Fruit fly (Drosophila melanogaster) whole organism, embryonic: ENCODE data around the gene isoQC.

Source experiments
- Aef1 ChIP-seq: fragments of 200-800 bp; sonication (Bioruptor generic); IDR thresholded peaks from 3 replicates; pipeline ENCODE4 v1.3.6; 2022; ENCODE audit warnings: missing biosample characterization, missing genetic modification characterization
- Blimp-1 ChIP-seq: fragments of 200-800 bp; sonication (Bioruptor generic); optimal IDR thresholded peaks from 3 replicates; lab custom pipeline; 2018; ENCODE audit warnings: missing biosample characterization, missing genetic modification characterization, mild to moderate bottlenecking, moderate library complexity, missing genetic modification reagents
- CG10959 ChIP-seq: fragments of 200-800 bp; sonication (Bioruptor generic); IDR thresholded peaks from 2 replicates; pipeline ENCODE4 v1.3.6; 2022; ENCODE audit warnings: missing biosample characterization, missing genetic modification characterization
- CG11247 ChIP-seq: fragments of 200-800 bp; sonication (Bioruptor generic); IDR thresholded peaks from 2 replicates; pipeline ENCODE4 v1.3.6; 2022; ENCODE audit warnings: missing biosample characterization, missing genetic modification characterization
- CG12104 ChIP-seq: fragments of 200-800 bp; sonication (Bioruptor generic); optimal IDR thresholded peaks from 3 replicates; lab custom pipeline; 2016; ENCODE audit warnings: missing biosample characterization, missing genetic modification characterization
- CG12155 ChIP-seq: fragments of 200-800 bp; sonication (Bioruptor generic); optimal IDR thresholded peaks from 3 replicates; lab custom pipeline; 2016; ENCODE audit warnings: missing biosample characterization, missing genetic modification characterization
- CG13624 ChIP-seq: fragments of 200-800 bp; sonication (Bioruptor generic); optimal IDR thresholded peaks from 2 replicates; lab custom pipeline; 2016; ENCODE audit warnings: missing biosample characterization, missing genetic modification characterization
- CG14965 ChIP-seq: fragments of 200-800 bp; sonication (Bioruptor generic); optimal IDR thresholded peaks from 2 replicates; lab custom pipeline; 2016; ENCODE audit warnings: missing biosample characterization, missing genetic modification characterization, borderline replicate concordance
- CG1529 ChIP-seq: fragments of 200-800 bp; sonication (Bioruptor generic); optimal IDR thresholded peaks from 3 replicates; lab custom pipeline; 2018; ENCODE audit warnings: missing biosample characterization, missing genetic modification characterization
- CG15601 ChIP-seq: fragments of 200-800 bp; sonication (Bioruptor generic); optimal IDR thresholded peaks from 3 replicates; lab custom pipeline; 2019; ENCODE audit warnings: missing biosample characterization, mild to moderate bottlenecking, missing genetic modification characterization, moderate library complexity
- CG15696 ChIP-seq: fragments of 200-800 bp; sonication (Bioruptor generic); optimal IDR thresholded peaks from 2 replicates; lab custom pipeline; 2019; ENCODE audit warnings: missing biosample characterization, mild to moderate bottlenecking, missing genetic modification characterization, moderate library complexity
- CG17802 ChIP-seq: fragments of 200-800 bp; sonication (Bioruptor generic); optimal IDR thresholded peaks from 2 replicates; lab custom pipeline; 2018; ENCODE audit warnings: missing biosample characterization, mild to moderate bottlenecking, missing genetic modification characterization, moderate library complexity
- CG17829 ChIP-seq: fragments of 200-800 bp; optimal IDR thresholded peaks from 2 replicates; lab custom pipeline; 2019; ENCODE audit warnings: missing biosample characterization, mild to moderate bottlenecking, missing genetic modification characterization, moderate library complexity
- CG1792 ChIP-seq: fragments of 200-800 bp; sonication (Bioruptor generic); optimal IDR thresholded peaks from 2 replicates; lab custom pipeline; 2016; ENCODE audit warnings: missing biosample characterization, missing genetic modification characterization
- CG4282 ChIP-seq: fragments of 200-800 bp; sonication (Bioruptor generic); optimal IDR thresholded peaks from 2 replicates; lab custom pipeline; 2016; ENCODE audit warnings: missing biosample characterization, missing genetic modification characterization
- CG4404 ChIP-seq: fragments of 200-800 bp; sonication (Bioruptor generic); IDR thresholded peaks from 2 replicates; pipeline ENCODE4 v1.3.6; 2022; ENCODE audit warnings: missing biosample characterization, missing genetic modification characterization
- CG6654 ChIP-seq: fragments of 200-800 bp; sonication (Bioruptor generic); optimal IDR thresholded peaks from 2 replicates; lab custom pipeline; 2017; ENCODE audit warnings: missing biosample characterization, mild to moderate bottlenecking, missing genetic modification characterization
- CG6854 ChIP-seq: fragments of 200-800 bp; sonication (Bioruptor generic); optimal IDR thresholded peaks from 3 replicates; lab custom pipeline; 2017; ENCODE audit warnings: missing biosample characterization, mild to moderate bottlenecking, missing genetic modification characterization
- CG7372 ChIP-seq: fragments of 200-800 bp; sonication (Bioruptor generic); IDR thresholded peaks from 2 replicates; pipeline ENCODE4 v1.3.6; 2022; ENCODE audit warnings: missing biosample characterization, missing genetic modification characterization
- CG8281 ChIP-seq: fragments of 200-800 bp; sonication (Bioruptor generic); optimal IDR thresholded peaks from 2 replicates; lab custom pipeline; 2018; ENCODE audit warnings: missing biosample characterization, mild to moderate bottlenecking, missing genetic modification characterization, moderate library complexity
- CG8388 ChIP-seq: fragments of 200-800 bp; sonication (Bioruptor generic); optimal IDR thresholded peaks from 2 replicates; lab custom pipeline; 2019; ENCODE audit warnings: missing biosample characterization, mild to moderate bottlenecking, missing genetic modification characterization, moderate library complexity
- CG9932 ChIP-seq: fragments of 200-800 bp; sonication (Bioruptor generic); IDR thresholded peaks from 2 replicates; pipeline ENCODE4 v1.3.6; 2022; ENCODE audit warnings: missing biosample characterization, missing genetic modification characterization
- CHES-1-like ChIP-seq: fragments of 200-800 bp; sonication (Bioruptor generic); optimal IDR thresholded peaks from 2 replicates; lab custom pipeline; 2016; ENCODE audit warnings: missing biosample characterization, missing genetic modification characterization
- D19A ChIP-seq: fragments of 200-800 bp; optimal IDR thresholded peaks from 3 replicates; lab custom pipeline; 2019; ENCODE audit warnings: missing biosample characterization, mild to moderate bottlenecking, missing genetic modification characterization, moderate library complexity
- Dbx ChIP-seq: fragments of 200-800 bp; sonication (Bioruptor generic); IDR thresholded peaks from 3 replicates; pipeline ENCODE4 v1.3.6; 2022; ENCODE audit warnings: missing biosample characterization, missing genetic modification characterization
- Doc3 ChIP-seq: fragments of 200-800 bp; sonication (Bioruptor generic); IDR thresholded peaks from 3 replicates; pipeline ENCODE4 v1.3.6; 2022; ENCODE audit warnings: missing biosample characterization, missing genetic modification characterization; ENCODE audit not compliant: partially characterized antibody
- Dp ChIP-seq: fragments of 200-800 bp; sonication (Bioruptor generic); optimal IDR thresholded peaks from 2 replicates; lab custom pipeline; 2018; ENCODE audit warnings: missing biosample characterization, mild to moderate bottlenecking, missing genetic modification characterization, moderate library complexity
- E2f2 ChIP-seq: fragments of 200-800 bp; sonication (Bioruptor generic); IDR thresholded peaks from 2 replicates; pipeline ENCODE4 v1.3.6; 2022; ENCODE audit warnings: missing biosample characterization, missing genetic modification characterization
- Fer1 ChIP-seq: fragments of 200-800 bp; sonication (Bioruptor generic); optimal IDR thresholded peaks from 2 replicates; lab custom pipeline; 2017; ENCODE audit warnings: missing biosample characterization, mild to moderate bottlenecking, missing genetic modification characterization
- Fer3 ChIP-seq: fragments of 200-800 bp; sonication (Bioruptor generic); optimal IDR thresholded peaks from 2 replicates; lab custom pipeline; 2018; ENCODE audit warnings: missing biosample characterization, mild to moderate bottlenecking, missing genetic modification characterization, moderate library complexity
- HLH4C ChIP-seq: fragments of 200-800 bp; sonication (Bioruptor generic); IDR thresholded peaks from 3 replicates; pipeline ENCODE4 v1.3.6; 2022; ENCODE audit warnings: missing biosample characterization, missing genetic modification characterization; ENCODE audit not compliant: partially characterized antibody
- HmgD ChIP-seq: fragments of 200-800 bp; sonication (Bioruptor generic); optimal IDR thresholded peaks from 3 replicates; lab custom pipeline; 2016; ENCODE audit warnings: missing biosample characterization, missing genetic modification characterization
- Kr ChIP-seq: fragments of 200-800 bp; sonication (Bioruptor generic); optimal IDR thresholded peaks from 2 replicates; lab custom pipeline; 2017; ENCODE audit warnings: missing biosample characterization, mild to moderate bottlenecking, missing genetic modification characterization
- Lim3 ChIP-seq: fragments of 200-800 bp; sonication (Bioruptor generic); IDR thresholded peaks from 2 replicates; pipeline ENCODE4 v1.3.6; 2022; ENCODE audit warnings: missing biosample characterization, missing genetic modification characterization
- NFAT ChIP-seq: fragments of 200-800 bp; sonication (Bioruptor generic); IDR thresholded peaks from 2 replicates; pipeline ENCODE4 v1.3.6; 2022; ENCODE audit warnings: missing biosample characterization, missing genetic modification characterization
- Poxn ChIP-seq: fragments of 200-800 bp; sonication (Bioruptor generic); IDR thresholded peaks from 2 replicates; pipeline ENCODE4 v1.3.6; 2022; ENCODE audit warnings: missing biosample characterization, missing genetic modification characterization
- ase ChIP-seq: fragments of 200-800 bp; sonication (Bioruptor generic); IDR thresholded peaks from 3 replicates; pipeline ENCODE4 v1.3.6; 2022; ENCODE audit warnings: missing biosample characterization, missing genetic modification characterization
- ato ChIP-seq: fragments of 200-800 bp; sonication (Bioruptor generic); IDR thresholded peaks from 2 replicates; pipeline ENCODE4 v1.3.6; 2022; ENCODE audit warnings: missing biosample characterization, missing genetic modification characterization; ENCODE audit not compliant: partially characterized antibody
- az2 ChIP-seq: fragments of 200-800 bp; sonication (Bioruptor generic); optimal IDR thresholded peaks from 3 replicates; lab custom pipeline; 2016; ENCODE audit warnings: missing biosample characterization, missing genetic modification characterization
- br ChIP-seq: fragments of >200 bp; optimal IDR thresholded peaks from 2 replicates; lab custom pipeline; 2017
- chn ChIP-seq: fragments of 200-800 bp; sonication (Bioruptor generic); optimal IDR thresholded peaks from 2 replicates; lab custom pipeline; 2016; ENCODE audit warnings: missing biosample characterization, missing genetic modification characterization
- ci ChIP-seq: fragments of 200-800 bp; sonication (Bioruptor generic); IDR thresholded peaks from 3 replicates; pipeline ENCODE4 v1.3.6; 2022; ENCODE audit warnings: missing biosample characterization, missing genetic modification characterization
- danr ChIP-seq: fragments of 200-800 bp; sonication (Bioruptor generic); IDR thresholded peaks from 2 replicates; pipeline ENCODE4 v1.3.6; 2022; ENCODE audit warnings: missing biosample characterization, missing genetic modification characterization
- fd96Cb ChIP-seq: fragments of 200-800 bp; sonication (Bioruptor generic); optimal IDR thresholded peaks from 2 replicates; lab custom pipeline; 2018; ENCODE audit warnings: missing biosample characterization, mild to moderate bottlenecking, missing genetic modification characterization, moderate library complexity
- ftz-f1 ChIP-seq: fragments of 200-800 bp; sonication (Bioruptor generic); optimal IDR thresholded peaks from 2 replicates; lab custom pipeline; 2016; ENCODE audit warnings: missing biosample characterization, missing genetic modification characterization
- onecut ChIP-seq: fragments of 200-800 bp; sonication (Bioruptor generic); IDR thresholded peaks from 2 replicates; pipeline ENCODE4 v1.3.6; 2022; ENCODE audit warnings: missing biosample characterization, missing genetic modification characterization
- phol ChIP-seq: fragments of 200-800 bp; sonication (Bioruptor generic); optimal IDR thresholded peaks from 3 replicates; lab custom pipeline; 2018; ENCODE audit warnings: missing biosample characterization, mild to moderate bottlenecking, missing genetic modification characterization, moderate library complexity
- pita ChIP-seq: fragments of 200-800 bp; sonication (Bioruptor generic); optimal IDR thresholded peaks from 2 replicates; lab custom pipeline; 2017; ENCODE audit warnings: missing biosample characterization, mild to moderate bottlenecking, missing genetic modification characterization
- wek ChIP-seq: fragments of 200-800 bp; sonication (Bioruptor generic); optimal IDR thresholded peaks from 3 replicates; lab custom pipeline; 2018; ENCODE audit warnings: missing biosample characterization, mild to moderate bottlenecking, missing genetic modification characterization, moderate library complexity
- z ChIP-seq: fragments of 200-800 bp; sonication (Bioruptor generic); IDR thresholded peaks from 3 replicates; pipeline ENCODE4 v1.3.6; 2022; ENCODE audit warnings: missing biosample characterization, missing genetic modification characterization

Gene isoQC

DNA sequence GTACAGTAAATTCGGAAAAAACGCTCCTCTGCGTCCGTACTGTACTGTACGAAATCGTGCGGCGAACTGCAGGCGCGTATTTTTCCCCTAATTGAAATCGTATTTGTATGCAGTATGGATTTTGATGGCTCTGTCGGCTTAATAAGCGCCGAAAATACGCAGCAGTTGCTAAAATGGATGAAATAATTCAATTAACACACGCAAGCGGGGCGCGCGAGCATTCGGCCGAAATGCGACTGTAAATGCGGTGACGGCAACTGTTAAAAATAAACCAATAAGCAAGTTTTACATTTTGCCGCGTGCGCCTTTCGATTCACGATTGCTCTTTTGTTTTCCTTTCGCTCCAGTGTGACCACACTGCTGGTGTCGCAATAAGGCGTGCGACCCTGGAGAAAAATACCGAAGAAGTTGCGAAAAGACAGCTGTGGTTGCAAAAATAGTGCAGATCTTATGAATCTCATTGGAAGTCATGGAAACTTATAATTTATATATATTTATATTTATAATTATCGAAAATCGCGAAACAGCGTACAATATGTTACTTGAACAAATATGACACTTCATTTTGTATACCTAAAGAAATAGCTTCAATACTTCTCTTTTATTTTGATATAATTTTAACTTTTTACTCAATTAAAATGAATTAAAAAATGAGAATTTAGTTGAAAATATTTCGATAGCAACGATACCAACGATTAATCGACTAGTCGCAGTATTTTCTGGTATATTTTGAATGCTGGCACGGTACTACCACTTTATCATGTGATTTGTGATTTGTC is 1.1 kb upstream of the isoQC start, which contains the start of the genes CG32428 and CG5969 (continued):
- TF ChIP-seq CG14965 (GFP tag; lab: Kevin White, UChicago) = no peak
- TF ChIP-seq Lim3 (GFP tag; lab: Robert Waterston, UW) = no peak
- peak; percentile 69 for TF ChIP-seq E2f2
- no peak for TF ChIP-seq CG4282 (GFP tag; lab: Kevin White, UChicago)
- peak; percentile 61 for TF ChIP-seq CG11247 (GFP tag; lab: Robert Waterston, UW)
- peak; percentile 4 for TF ChIP-seq CG6654 (GFP tag; lab: Kevin White, UChicago)
- TF ChIP-seq ato (GFP tag; lab: Robert Waterston, UW) = no peak
- TF ChIP-seq CG15696 (tag; lab: Kevin White, UChicago) = no peak
- 0 out of 3 replicates have a peak, but pooled peaks have one; percentile 8 for TF ChIP-seq HLH4C (GFP tag; lab: Robert Waterston, UW)
- peak; percentile 59 for TF ChIP-seq D19A
- peak; percentile 72 for TF ChIP-seq CG17829 (tag; lab: Kevin White, UChicago)
- peak; percentile 51 for TF ChIP-seq wek (GFP tag; lab: Kevin White, UChicago)
- TF ChIP-seq CG10959 (GFP tag; lab: Robert Waterston, UW) = no peak
- TF ChIP-seq HmgD (GFP tag; lab: Kevin White, UChicago) = no peak
- TF ChIP-seq Dbx (GFP tag; lab: Robert Waterston, UW) = peak; percentile 73; the same call in 2 of the 3 replicates
- TF ChIP-seq z (GFP tag; lab: Robert Waterston, UW) = no peak
- TF ChIP-seq CG8388 (GFP tag; lab: Kevin White, UChicago) = peak; percentile 21
- peak; percentile 71 for TF ChIP-seq NFAT
- TF ChIP-seq ci (GFP tag; lab: Robert Waterston, UW) = peak; percentile 36; the same call in 2 of the 3 replicates
- peak; percentile 50; the same call in 1 of the 3 replicates for TF ChIP-seq ase (GFP tag; lab: Robert Waterston, UW)
- TF ChIP-seq CG8281 (tag; lab: Kevin White, UChicago) = peak; percentile 0
- peak; percentile 53 for TF ChIP-seq az2 (GFP tag; lab: Kevin White, UChicago)
- TF ChIP-seq Dp (GFP tag; lab: Kevin White, UChicago) = peak; percentile 57
- TF ChIP-seq Aef1 (GFP tag; lab: Robert Waterston, UW) = peak; percentile 68
- peak; percentile 3 for TF ChIP-seq Fer1 (GFP tag; lab: Kevin White, UChicago)
- peak; percentile 31 for TF ChIP-seq CG13624 (GFP tag; lab: Kevin White, UChicago)
- peak; percentile 69 for TF ChIP-seq phol (tag; lab: Kevin White, UChicago)
- TF ChIP-seq CHES-1-like (GFP tag; lab: Kevin White, UChicago) = no peak
- peak; percentile 4 for TF ChIP-seq chn (GFP tag; lab: Kevin White, UChicago)
- no peak for TF ChIP-seq pita (GFP tag; lab: Kevin White, UChicago)
- no peak for TF ChIP-seq Doc3 (GFP tag; lab: Robert Waterston, UW)
- no peak for TF ChIP-seq CG1792
- peak; percentile 28 for TF ChIP-seq CG12155
- TF ChIP-seq ftz-f1 (GFP tag; lab: Kevin White, UChicago) = peak; percentile 80
- TF ChIP-seq Blimp-1 (GFP tag; lab: Kevin White, UChicago) = peak; percentile 26
- peak; percentile 3 for TF ChIP-seq CG17802 (tag; lab: Kevin White, UChicago)
- peak; percentile 73 for TF ChIP-seq Fer3 (tag; lab: Kevin White, UChicago)
- peak; percentile 22; the same call in 1 of the 2 replicates for TF ChIP-seq onecut (GFP tag; lab: Robert Waterston, UW)
- TF ChIP-seq CG6854 = peak; percentile 7
- peak; percentile 12; the same call in 1 of the 2 replicates for TF ChIP-seq CG4404 (GFP tag; lab: Robert Waterston, UW)
- TF ChIP-seq CG1529 (GFP tag; lab: Kevin White, UChicago) = no peak
- peak; percentile 45; the same call in 1 of the 2 replicates for TF ChIP-seq CG7372 (GFP tag; lab: Robert Waterston, UW)
- no peak for TF ChIP-seq danr (GFP tag; lab: Robert Waterston, UW)
- no peak for TF ChIP-seq Kr
- no peak for TF ChIP-seq br (lab: Kevin White, UChicago)
- no peak for TF ChIP-seq Poxn (GFP tag; lab: Robert Waterston, UW)
- TF ChIP-seq CG9932 = peak; percentile 80
- TF ChIP-seq fd96Cb = peak; percentile 51
- TF ChIP-seq CG12104 = peak; percentile 55
- TF ChIP-seq CG15601 (tag; lab: Kevin White, UChicago) = peak; percentile 28
